Worm (Caenorhabditis elegans): ENCODE measurements around the gene abhd-3.2.

- no peak for TF ChIP-seq hmg-1.2 (GFP tag; IDR thresholded peaks at IDR 0.05)
- no peak for TF ChIP-seq unc-62 (GFP tag; optimal IDR thresholded peaks at IDR 0.05)
Observed at ce11 chrX:994678-995077, 16.9 kb upstream of the abhd-3.2 start.

Data from whole organism, young adult.